Fruit fly (Drosophila melanogaster) whole organism: ENCODE data around the gene CG11162.

Experiments
- CG8478 ChIP-seq: fragments of >200 bp; optimal IDR thresholded peaks from 2 replicates; lab custom pipeline; 2018; ENCODE audit warnings: inconsistent platforms
- Dll ChIP-seq: fragments of >200 bp; optimal IDR thresholded peaks from 2 replicates; lab custom pipeline; 2017
- EcR ChIP-seq, 2 experiments: fragments of >200 bp; optimal IDR thresholded peaks; 2 replicates each; lab custom pipeline; 2017; ENCODE audit warnings: missing biosample characterization in 2 of 2, missing genetic modification characterization in 2 of 2, missing genetic modification reagents in 2 of 2
- pan ChIP-seq: fragments of >200 bp; optimal IDR thresholded peaks from 2 replicates; lab custom pipeline; 2017
- psq ChIP-seq: fragments of >200 bp; optimal IDR thresholded peaks from 2 replicates; lab custom pipeline; 2017
- usp ChIP-seq: fragments of >200 bp; optimal IDR thresholded peaks from 2 replicates; lab custom pipeline; 2017; ENCODE audit warnings: missing biosample characterization, missing genetic modification characterization, mixed read lengths

Gene CG11162

dm6 chrX:13676458-13676944 lies at the start of gene CG11162:
CG11162 (plus strand) TSS chrX:13676894.
- TF ChIP-seq psq (no peak), EcR (GFP tag; optimal IDR thresholded peaks at IDR 0.05; lab: Kevin White, UChicago) (no peak), pan (lab: Kevin White, UChicago) (no peak), CG8478 (lab: Kevin White, UChicago) (no peak), usp (GFP tag; lab: Kevin White, UChicago) (no peak), Dll (lab: Kevin White, UChicago) (no peak)

DNA sequence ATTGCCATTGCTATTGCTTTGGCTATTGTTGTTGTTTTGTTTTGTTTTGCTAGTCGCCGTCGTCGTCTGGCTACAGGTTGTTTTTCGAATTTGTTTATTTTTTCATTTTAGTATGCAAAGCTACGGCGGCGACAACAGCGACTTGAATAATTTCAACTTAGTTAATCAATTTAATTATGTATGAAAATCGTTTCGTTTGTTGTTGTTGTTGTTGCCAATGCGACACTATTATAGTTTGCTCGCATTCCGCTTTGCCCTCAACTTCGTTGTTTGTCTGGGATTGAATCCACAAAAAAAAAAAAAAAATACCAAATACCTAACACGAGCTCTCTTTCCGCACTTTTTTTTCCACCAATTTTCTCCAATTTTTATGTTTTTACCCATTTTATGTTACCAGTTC lies 48.8 kb upstream of the CG11162 start:
- TF ChIP-seq EcR (GFP tag; optimal IDR thresholded peaks at IDR 0.05; lab: Kevin White, UChicago) (no peak), usp (GFP tag; lab: Kevin White, UChicago) (no peak), pan (lab: Kevin White, UChicago) (no peak), Dll (lab: Kevin White, UChicago) (no peak), psq (no peak), CG8478 (lab: Kevin White, UChicago) (no peak)

DNA sequence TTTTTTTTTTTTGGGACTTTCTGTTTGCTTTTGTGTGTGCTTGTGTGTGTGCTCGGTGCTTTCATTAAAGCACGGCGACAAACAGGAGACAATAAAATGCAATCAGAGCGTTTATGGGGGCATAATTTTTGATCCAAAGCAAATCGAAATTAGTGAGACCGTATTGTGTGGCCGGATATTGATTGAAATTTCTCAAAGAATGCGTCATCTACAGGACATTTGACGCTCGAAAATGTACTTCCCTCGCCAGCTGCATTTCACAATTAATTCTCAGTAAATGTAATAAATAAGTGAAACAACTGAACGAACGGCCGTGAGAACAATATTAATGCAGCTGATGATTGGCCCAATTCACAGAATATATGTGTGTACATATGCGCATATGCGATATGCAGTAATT lies 47.3 kb upstream of the CG11162 start:
- TF ChIP-seq usp (GFP tag; lab: Kevin White, UChicago): no peak
- TF ChIP-seq Dll (lab: Kevin White, UChicago): no peak
- no peak for TF ChIP-seq psq
- no peak for TF ChIP-seq pan (lab: Kevin White, UChicago)
- no peak for TF ChIP-seq CG8478 (lab: Kevin White, UChicago)
- TF ChIP-seq EcR (GFP tag; optimal IDR thresholded peaks at IDR 0.05; lab: Kevin White, UChicago): no peak

dm6 chrX:13630290-13630900 lies 46.3 kb upstream of the CG11162 start:
- TF ChIP-seq CG8478 (lab: Kevin White, UChicago): no peak
- no peak for TF ChIP-seq pan (lab: Kevin White, UChicago)
- no peak for TF ChIP-seq psq
- no peak for TF ChIP-seq usp (GFP tag; lab: Kevin White, UChicago)
- TF ChIP-seq EcR (GFP tag; optimal IDR thresholded peaks at IDR 0.05; lab: Kevin White, UChicago): no peak
- no peak for TF ChIP-seq Dll (lab: Kevin White, UChicago)

dm6 chrX:13632606-13633005 lies 44.1 kb upstream of the CG11162 start:
- TF ChIP-seq Dll (lab: Kevin White, UChicago) (no peak), pan (lab: Kevin White, UChicago) (no peak), psq (no peak), CG8478 (lab: Kevin White, UChicago) (no peak)

- TF ChIP-seq usp (GFP tag; lab: Kevin White, UChicago) (no peak), Dll (lab: Kevin White, UChicago) (no peak), pan (lab: Kevin White, UChicago) (no peak), EcR (GFP tag; optimal IDR thresholded peaks at IDR 0.05; lab: Kevin White, UChicago) (no peak), CG8478 (lab: Kevin White, UChicago) (no peak), psq (no peak)
Measured at dm6 chrX:13633298-13633891, 43.3 kb upstream of the CG11162 start.

DNA sequence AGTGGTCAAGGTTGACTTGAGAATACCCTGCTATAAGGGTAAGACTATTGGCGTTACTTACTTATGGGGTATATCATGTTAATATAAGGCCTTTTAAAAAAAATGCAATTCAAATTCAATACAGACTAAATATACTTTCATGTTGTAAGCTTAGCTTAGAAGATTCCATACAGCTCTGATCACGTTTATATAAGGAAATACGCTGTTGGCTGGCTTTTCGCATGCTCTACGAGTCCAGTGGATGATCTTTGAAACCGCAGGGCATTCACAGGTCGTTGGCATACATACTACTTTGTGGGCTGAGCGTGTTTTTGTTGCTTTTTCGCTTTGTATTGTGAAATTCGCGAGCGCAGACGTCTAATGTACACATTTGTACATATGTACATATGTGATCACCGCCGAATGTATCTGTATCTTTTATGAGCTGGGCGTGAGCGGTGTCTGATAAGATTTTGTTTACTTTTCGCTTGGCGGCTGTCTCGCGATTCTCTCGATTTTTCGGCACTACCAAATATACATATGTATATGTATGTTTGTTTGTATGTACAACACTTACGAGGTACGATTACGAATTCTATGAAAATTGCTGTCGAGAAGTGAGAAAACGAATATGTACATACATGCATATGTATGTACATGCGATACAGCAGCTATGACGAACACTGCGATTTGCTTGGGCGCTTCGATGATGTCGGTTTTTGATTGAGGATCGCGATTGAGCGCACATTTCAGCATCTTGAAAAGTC lies 42.3 kb upstream of the CG11162 start:
- TF ChIP-seq EcR (GFP tag; optimal IDR thresholded peaks at IDR 0.05; lab: Kevin White, UChicago): no peak
- no peak for TF ChIP-seq pan (lab: Kevin White, UChicago)
- TF ChIP-seq Dll (lab: Kevin White, UChicago): no peak
- TF ChIP-seq psq: no peak
- no peak for TF ChIP-seq CG8478 (lab: Kevin White, UChicago)
- TF ChIP-seq usp (GFP tag; lab: Kevin White, UChicago): no peak

- TF ChIP-seq CG8478 (lab: Kevin White, UChicago): no peak
- TF ChIP-seq usp (GFP tag; lab: Kevin White, UChicago): no peak
- no peak for TF ChIP-seq pan (lab: Kevin White, UChicago)
- no peak for TF ChIP-seq Dll (lab: Kevin White, UChicago)
- no peak for TF ChIP-seq EcR (GFP tag; optimal IDR thresholded peaks at IDR 0.05; lab: Kevin White, UChicago)
- no peak for TF ChIP-seq psq
Measured at dm6 chrX:13635000-13635368, 41.7 kb upstream of the CG11162 start.

DNA sequence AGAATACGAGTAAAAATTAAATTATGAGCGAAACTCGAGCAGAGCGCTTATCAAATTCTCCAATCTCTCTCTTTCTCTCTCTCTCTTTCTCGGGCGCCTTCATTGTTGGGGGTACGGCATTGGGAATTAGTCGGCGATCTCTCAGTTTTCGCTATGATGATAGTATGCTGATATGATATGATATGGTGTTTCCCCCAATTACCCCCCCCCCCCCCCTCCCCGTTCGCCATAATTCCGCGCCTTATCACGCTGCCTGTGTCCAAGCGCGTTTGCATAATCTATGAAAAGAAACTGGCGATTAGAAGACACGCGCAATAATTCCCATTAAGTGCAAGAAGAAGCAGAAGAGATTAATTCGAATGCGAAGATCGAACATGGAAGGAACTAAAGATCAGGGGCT lies 39.9 kb upstream of the CG11162 start:
- TF ChIP-seq EcR (GFP tag; optimal IDR thresholded peaks at IDR 0.05; lab: Kevin White, UChicago) (no peak), Dll (lab: Kevin White, UChicago) (no peak), CG8478 (lab: Kevin White, UChicago) (no peak), pan (lab: Kevin White, UChicago) (no peak), usp (GFP tag; lab: Kevin White, UChicago) (no peak), psq (no peak)

DNA sequence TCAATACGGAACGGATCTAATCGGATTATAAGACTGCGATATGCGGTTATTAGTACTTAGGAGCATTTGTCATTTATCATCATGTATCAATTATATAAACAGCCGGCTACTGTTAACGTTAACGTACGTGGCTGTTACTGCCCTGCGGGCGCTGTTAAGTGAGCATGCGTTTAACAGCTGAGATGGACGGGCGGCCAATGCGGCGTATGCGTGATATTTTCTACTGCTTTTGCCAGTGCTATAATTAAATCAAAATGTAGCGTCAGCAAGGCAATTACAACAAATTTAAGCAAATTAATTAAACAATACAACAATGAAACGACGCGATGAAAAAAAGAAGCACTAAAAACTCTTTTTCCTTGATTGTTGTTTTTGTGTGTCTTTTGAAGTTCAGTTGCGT lies 39.1 kb upstream of the CG11162 start:
- TF ChIP-seq pan (lab: Kevin White, UChicago): no peak
- TF ChIP-seq usp (GFP tag; lab: Kevin White, UChicago): no peak
- TF ChIP-seq Dll (lab: Kevin White, UChicago): no peak
- TF ChIP-seq psq: no peak
- TF ChIP-seq EcR (GFP tag; optimal IDR thresholded peaks at IDR 0.05; lab: Kevin White, UChicago): no peak
- TF ChIP-seq CG8478 (lab: Kevin White, UChicago): no peak

DNA sequence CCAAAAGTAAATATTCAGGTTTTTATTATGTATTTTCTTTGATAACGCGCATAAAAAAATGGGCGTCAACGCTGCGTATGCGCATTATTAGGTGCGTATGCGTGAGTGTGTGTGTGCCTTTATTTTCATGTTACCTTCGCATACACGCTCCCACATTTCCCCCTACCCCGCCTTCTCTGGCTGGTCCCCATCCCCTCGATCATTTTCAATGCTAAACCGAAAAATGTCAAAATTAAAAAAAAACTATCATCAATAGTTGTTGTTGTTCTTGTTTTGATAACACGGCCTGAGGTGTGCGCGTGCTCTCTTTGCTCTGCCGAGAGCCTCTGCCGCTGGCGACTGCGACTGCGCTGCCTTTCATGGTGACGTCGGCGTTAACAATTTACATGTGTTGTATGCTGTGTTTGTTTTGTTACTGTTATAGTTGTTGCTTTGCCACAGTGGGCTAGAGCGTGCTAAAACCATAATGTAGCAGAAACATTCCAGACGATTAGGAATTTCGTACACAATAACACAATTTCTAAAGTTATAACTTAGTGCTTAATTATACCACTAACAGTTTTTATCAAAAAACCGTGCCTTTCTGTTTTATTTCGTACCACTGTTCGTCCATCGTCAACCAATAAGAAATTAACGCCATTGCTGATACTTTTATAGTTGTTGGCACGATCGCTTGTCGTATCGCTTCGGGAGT lies 36.5 kb upstream of the CG11162 start:
- TF ChIP-seq psq (no peak), EcR (GFP tag; optimal IDR thresholded peaks at IDR 0.05; lab: Kevin White, UChicago) (no peak), pan (lab: Kevin White, UChicago) (no peak), Dll (lab: Kevin White, UChicago) (no peak)
